Fruit fly (Drosophila melanogaster): Measurements from ENCODE around the gene LanA.
A peak's percentile ranks its signal among the peaks of the same experiment; 100 is the strongest.

The LanA gene

dm6 chr3L:6184884-6185438 is 32.9 kb downstream of the LanA start, which contains the start of the genes D19B and CG43293 (continued):
- TF ChIP-seq CG12769 (tag; optimal IDR thresholded peaks at IDR 0.05) (no peak), CG17359 (tag; optimal IDR thresholded peaks at IDR 0.05) (peak; percentile 92), MESR4 (GFP tag; optimal IDR thresholded peaks at IDR 0.05) (peak; percentile 92), sd (tag; optimal IDR thresholded peaks at IDR 0.05) (peak; percentile 75), corto (GFP tag; optimal IDR thresholded peaks at IDR 0.05) (no peak), lilli (GFP tag; optimal IDR thresholded peaks at IDR 0.05) (peak; percentile 95), PHDP (tag; optimal IDR thresholded peaks at IDR 0.05) (peak; percentile 88), Atf3 (GFP tag; optimal IDR thresholded peaks at IDR 0.05) (peak; percentile 77), CG32767 (GFP tag; IDR thresholded peaks at IDR 0.05) (peak; percentile 84), CG6254 (GFP tag; optimal IDR thresholded peaks at IDR 0.05) (peak; percentile 77), gem (tag; optimal IDR thresholded peaks at IDR 0.05) (peak; percentile 90), Gsc (GFP tag; IDR thresholded peaks at IDR 0.05) (no peak), CG8924 (tag; optimal IDR thresholded peaks at IDR 0.05) (peak; percentile 90), rib (GFP tag; IDR thresholded peaks at IDR 0.05) (peak; percentile 92), CG8478 (optimal IDR thresholded peaks at IDR 0.05) (peak; percentile 77), dpn (GFP tag; optimal IDR thresholded peaks at IDR 0.05) (peak; percentile 92 to 93), HLHmδ (GFP tag; optimal IDR thresholded peaks at IDR 0.05) (peak; percentile 81), sens-2 (GFP tag; IDR thresholded peaks at IDR 0.05) (peak; percentile 64), CG42726 (GFP tag; IDR thresholded peaks at IDR 0.05; ENCODE audit: partially characterized antibody) (no peak), sr (GFP tag; IDR thresholded peaks at IDR 0.05) (peak; percentile 61), Taf1 (GFP tag; IDR thresholded peaks at IDR 0.05) (peak; percentile 82), stwl (tag; optimal IDR thresholded peaks at IDR 0.05) (peak; percentile 90), nerfin-1 (tag; optimal IDR thresholded peaks at IDR 0.05) (peak; percentile 58), CG3847 (GFP tag; IDR thresholded peaks at IDR 0.05) (peak; percentile 91), Dll (GFP tag; IDR thresholded peaks at IDR 0.05; ENCODE audit: partially characterized antibody) (peak; percentile 65; the same call in 2 of the 4 replicates), ems (GFP tag; optimal IDR thresholded peaks at IDR 0.05) (peak; percentile 89), CrebB (tag; optimal IDR thresholded peaks at IDR 0.05) (peak; percentile 81), tup (GFP tag; optimal IDR thresholded peaks at IDR 0.05) (peak; percentile 84), TFAM (GFP tag; optimal IDR thresholded peaks at IDR 0.05) (peak; percentile 47), CG17385 (GFP tag; optimal IDR thresholded peaks at IDR 0.05) (peak; percentile 81), cad (GFP tag; optimal IDR thresholded peaks at IDR 0.05) (no peak), CG18011 (GFP tag; optimal IDR thresholded peaks at IDR 0.05) (peak; percentile 82), her (GFP tag; optimal IDR thresholded peaks at IDR 0.05) (peak; percentile 88), E2f1 (GFP tag; IDR thresholded peaks at IDR 0.05) (peak; percentile 91), Dbx (GFP tag; IDR thresholded peaks at IDR 0.05) (peak; percentile 90), D19A (tag; optimal IDR thresholded peaks at IDR 0.05) (peak; percentile 94), Sin3A (optimal IDR thresholded peaks at IDR 0.05) (no peak), CG43689 (GFP tag; IDR thresholded peaks at IDR 0.05) (peak; percentile 70), slp2 (GFP tag; optimal IDR thresholded peaks at IDR 0.05) (peak; percentile 72), mirr (GFP tag; optimal IDR thresholded peaks at IDR 0.05) (peak; percentile 79), aop (GFP tag; IDR thresholded peaks at IDR 0.05) (peak; percentile 77), CG17912 (GFP tag; optimal IDR thresholded peaks at IDR 0.05) (peak; percentile 47), CG17612 (GFP tag; IDR thresholded peaks at IDR 0.05) (peak; percentile 66), CG10366 (GFP tag; IDR thresholded peaks at IDR 0.05) (peak; percentile 93), CG1602 (GFP tag; optimal IDR thresholded peaks at IDR 0.05) (peak; percentile 88), Nf-YB (GFP tag; optimal IDR thresholded peaks at IDR 0.05) (peak; percentile 69), unc-4 (GFP tag; IDR thresholded peaks at IDR 0.05; ENCODE audit: partially characterized antibody) (peak; percentile 57; the same call in 1 of the 2 replicates), tgo (GFP tag; IDR thresholded peaks at IDR 0.05) (peak; percentile 92), Hr39 (optimal IDR thresholded peaks at IDR 0.05) (no peak), unpg (GFP tag; optimal IDR thresholded peaks at IDR 0.05) (peak; percentile 88)
